Worm (Caenorhabditis elegans) whole organism, L4 larva: ENCODE results near the gene col-43.

ENCODE experiments used
- D1046.2 ChIP-seq: fragments of 200-800 bp; sonication (Bioruptor generic); IDR thresholded peaks from 2 replicates; pipeline ENCODE4 v1.3.6; 2022; ENCODE audit warnings: missing genetic modification characterization, missing compliant biosample characterization
- F44E2.7 ChIP-seq: fragments of 200-800 bp; sonication (Bioruptor generic); IDR thresholded peaks from 2 replicates; pipeline ENCODE4 v2.1.2; 2022; ENCODE audit warnings: missing genetic modification characterization, missing compliant biosample characterization
- F49E8.2 ChIP-seq: sonication (generic microtip); optimal IDR thresholded peaks from 2 replicates; lab custom pipeline; 2016; ENCODE audit warnings: missing compliant biosample characterization, mild to moderate bottlenecking, missing genetic modification characterization, borderline replicate concordance
- R02D3.7 ChIP-seq: fragments of 150-350 bp; sonication (generic microtip); optimal IDR thresholded peaks from 3 replicates; lab custom pipeline; 2014; ENCODE audit warnings: missing biosample characterization, missing genetic modification characterization
- T26A8.4 ChIP-seq: fragments of 200-800 bp; sonication (Bioruptor generic); IDR thresholded peaks from 2 replicates; pipeline ENCODE4 v1.3.6; 2022; ENCODE audit warnings: missing genetic modification characterization, missing compliant biosample characterization
- aha-1 ChIP-seq: fragments of 150-350 bp; peaks from one replicate; lab custom pipeline; 2014; ENCODE audit warnings: missing biosample characterization, missing genetic modification characterization
- ama-1 ChIP-seq: fragments of 150-350 bp; optimal IDR thresholded peaks from 2 replicates; lab custom pipeline; 2014; ENCODE audit warnings: inconsistent platforms, mixed read lengths
- ceh-82 ChIP-seq: sonication (generic microtip); optimal IDR thresholded peaks from 2 replicates; lab custom pipeline; 2017; ENCODE audit warnings: missing biosample characterization, missing genetic modification characterization
- ctbp-1 ChIP-seq: fragments of 200-800 bp; sonication (Bioruptor generic); IDR thresholded peaks from 2 replicates; pipeline ENCODE4 v1.3.6; 2022; ENCODE audit warnings: missing genetic modification reagents, missing genetic modification characterization, missing compliant biosample characterization
- daf-12 ChIP-seq: fragments of 150-350 bp; optimal IDR thresholded peaks from 2 replicates; lab custom pipeline; 2014; ENCODE audit warnings: missing biosample characterization, missing genetic modification reagents, missing genetic modification characterization
- daf-16 ChIP-seq, 3 experiments: sonication (generic microtip); optimal IDR thresholded peaks; 2 replicates each; lab custom pipeline; 2016 to 2017; ENCODE audit warnings: missing genetic modification characterization in 3 of 3, missing genetic modification reagents in 3 of 3, mild to moderate bottlenecking in 2 of 3, missing compliant biosample characterization in 2 of 3, missing biosample characterization in 1 of 3, moderate library complexity in 1 of 3
- dmd-6 ChIP-seq: fragments of 200-800 bp; sonication (Bioruptor generic); IDR thresholded peaks from 2 replicates; pipeline ENCODE4 v1.3.6; 2022; ENCODE audit warnings: missing genetic modification reagents, missing genetic modification characterization, missing compliant biosample characterization
- jun-1 ChIP-seq: fragments of 150-350 bp; optimal IDR thresholded peaks from 2 replicates; lab custom pipeline; 2014; ENCODE audit warnings: missing biosample characterization, missing genetic modification reagents, missing genetic modification characterization
- lim-7 ChIP-seq: fragments of 200-800 bp; sonication (Bioruptor generic); IDR thresholded peaks from 2 replicates; pipeline ENCODE4 v1.3.6; 2022; ENCODE audit warnings: missing genetic modification characterization, missing compliant biosample characterization
- lin-13 ChIP-seq: fragments of 150-350 bp; optimal IDR thresholded peaks from 2 replicates; lab custom pipeline; 2014; ENCODE audit warnings: missing biosample characterization, missing genetic modification reagents, missing genetic modification characterization
- lin-29 ChIP-seq: fragments of 200-800 bp; sonication (Bioruptor generic); IDR thresholded peaks from 2 replicates; pipeline ENCODE4 v1.3.6; 2022; ENCODE audit warnings: missing genetic modification reagents, missing genetic modification characterization, missing compliant biosample characterization
- madf-5 ChIP-seq, 2 experiments: fragments of 200-800 bp; sonication (Bioruptor generic); IDR thresholded peaks; 2 replicates each; pipeline ENCODE4 v1.3.6; 2022; ENCODE audit warnings: missing compliant biosample characterization in 2 of 2, missing genetic modification characterization in 2 of 2
- mdl-1 ChIP-seq, 2 experiments: fragments of 150-350 bp in 1 of 2; sonication (generic microtip) in 1 of 2; optimal IDR thresholded peaks; 2 replicates each; lab custom pipeline; 2014 to 2017; ENCODE audit warnings: missing biosample characterization in 2 of 2, missing genetic modification characterization in 2 of 2
- mes-2 ChIP-seq: sonication (generic microtip); optimal IDR thresholded peaks from 2 replicates; lab custom pipeline; 2016; ENCODE audit warnings: missing genotype, mild to moderate bottlenecking, missing genetic modification characterization, missing compliant biosample characterization; ENCODE audit not compliant: poor library complexity, severe bottlenecking
- mxl-2 ChIP-seq: fragments of 200-800 bp; sonication (Bioruptor generic); conservative IDR thresholded peaks from 2 replicates; pipeline ENCODE4 v1.3.6; 2022; ENCODE audit warnings: missing genetic modification reagents, missing genetic modification characterization, missing compliant biosample characterization
- nhr-102 ChIP-seq: sonication (generic microtip); optimal IDR thresholded peaks from 2 replicates; lab custom pipeline; 2016; ENCODE audit warnings: mild to moderate bottlenecking, missing genetic modification characterization, moderate library complexity, missing compliant biosample characterization
- nhr-237 ChIP-seq: sonication (generic microtip); optimal IDR thresholded peaks from 2 replicates; lab custom pipeline; 2017; ENCODE audit warnings: missing biosample characterization, missing genetic modification characterization
- nhr-41 ChIP-seq: fragments of 200-800 bp; sonication (Bioruptor generic); IDR thresholded peaks from 2 replicates; pipeline ENCODE4 v1.3.6; 2022; ENCODE audit warnings: missing genetic modification reagents, missing genetic modification characterization, missing compliant biosample characterization
- nhr-48 ChIP-seq: sonication (generic microtip); optimal IDR thresholded peaks from 2 replicates; lab custom pipeline; 2016; ENCODE audit warnings: mild to moderate bottlenecking, missing genetic modification characterization, missing compliant biosample characterization
- nhr-76 ChIP-seq: fragments of 150-350 bp; optimal IDR thresholded peaks from 2 replicates; lab custom pipeline; 2014; ENCODE audit warnings: missing biosample characterization, missing genetic modification characterization
- sdz-12 ChIP-seq: fragments of 200-800 bp; sonication (Bioruptor generic); optimal IDR thresholded peaks from 2 replicates; lab custom pipeline; 2018; ENCODE audit warnings: mild to moderate bottlenecking, missing genetic modification characterization, missing compliant biosample characterization
- skn-1 ChIP-seq: fragments of 150-350 bp; optimal IDR thresholded peaks from 2 replicates; lab custom pipeline; 2014; ENCODE audit warnings: missing biosample characterization, missing genetic modification characterization
- snpc-1.2 ChIP-seq: fragments of 200-800 bp; sonication (Bioruptor generic); IDR thresholded peaks from 2 replicates; pipeline ENCODE4 v1.3.6; 2022; ENCODE audit warnings: missing genetic modification reagents, missing genetic modification characterization, missing compliant biosample characterization
- tag-97 ChIP-seq: fragments of 200-800 bp; sonication (Bioruptor generic); IDR thresholded peaks from 2 replicates; pipeline ENCODE4 v1.3.6; 2022; ENCODE audit warnings: missing genetic modification characterization, missing compliant biosample characterization
- unc-39 ChIP-seq: sonication (generic microtip); optimal IDR thresholded peaks from 2 replicates; lab custom pipeline; 2017; ENCODE audit warnings: missing biosample characterization, missing genetic modification characterization
- unc-62 ChIP-seq, 3 experiments: fragments of 150-350 bp in 1 of 3; sonication (generic microtip); optimal IDR thresholded peaks in 2 of 3; peaks in 1 of 3; 1 replicate in 1 of 3; 2 replicates in 2 of 3; lab custom pipeline; 2014 to 2017; ENCODE audit warnings: missing biosample characterization in 3 of 3, missing genetic modification characterization in 3 of 3, missing genetic modification reagents in 3 of 3, missing genotype in 1 of 3
- zfp-2 ChIP-seq: sonication (generic microtip); optimal IDR thresholded peaks from 2 replicates; lab custom pipeline; 2016; ENCODE audit warnings: mild to moderate bottlenecking, missing genetic modification characterization, missing compliant biosample characterization
- zfp-3 ChIP-seq: fragments of 200-800 bp; sonication (Bioruptor generic); conservative IDR thresholded peaks from 2 replicates; pipeline ENCODE4 v1.3.6; 2022; ENCODE audit warnings: missing genetic modification reagents, missing genetic modification characterization, missing compliant biosample characterization
- ztf-11 ChIP-seq: fragments of 150-350 bp; optimal IDR thresholded peaks from 2 replicates; lab custom pipeline; 2014; ENCODE audit warnings: missing biosample characterization, missing genetic modification characterization

The col-43 gene

ce11 chrV:8069637-8070036, 18.9 kb upstream of the col-43 start, which contains the start of gene str-143:
Gene str-143 (minus strand): TSS chrV:8069737.
- TF ChIP-seq mdl-1 (tag; optimal IDR thresholded peaks at IDR 0.05; lab: Kevin White, UChicago), result no peak
- no peak for TF ChIP-seq dmd-6 (GFP tag; lab: Robert Waterston, UW)
- TF ChIP-seq snpc-1.2, result no peak
- peak in 1 of 2 experiments; percentile 17 for TF ChIP-seq unc-62 (GFP tag; optimal IDR thresholded peaks at IDR 0.05 in 1 of 2; lab: Kevin White, UChicago)
- TF ChIP-seq unc-62 (tag; optimal IDR thresholded peaks at IDR 0.05; lab: Kevin White, UChicago), result no peak

- no peak for TF ChIP-seq zfp-3 (GFP tag; lab: Robert Waterston, UW)
- TF ChIP-seq mxl-2 (GFP tag; lab: Robert Waterston, UW), result no peak
- TF ChIP-seq daf-16 (GFP tag; optimal IDR thresholded peaks at IDR 0.05; lab: Kevin White, UChicago), result no peak
- no peak for TF ChIP-seq daf-16 (tag; optimal IDR thresholded peaks at IDR 0.05; lab: Kevin White, UChicago)
- no peak for TF ChIP-seq T26A8.4 (GFP tag; lab: Robert Waterston, UW)
- no peak for TF ChIP-seq tag-97 (GFP tag; lab: Robert Waterston, UW)
- TF ChIP-seq ztf-11, result no peak
These were observed 17.1 kb upstream of the col-43 start, which contains the start of gene str-140 for ce11 chrV:8067800-8068199. Gene str-140 (minus strand): TSS chrV:8067900.

- TF ChIP-seq mes-2 (tag; lab: Kevin White, UChicago) (no peak), jun-1 (tag; lab: Kevin White, UChicago) (no peak), skn-1 (tag; lab: Kevin White, UChicago) (no peak), daf-12 (no peak), D1046.2 (no peak), F44E2.7 (GFP tag; lab: Robert Waterston, UW) (no peak), nhr-76 (tag; lab: Kevin White, UChicago) (no peak), lim-7 (GFP tag; lab: Robert Waterston, UW) (no peak), ceh-82 (tag; lab: Kevin White, UChicago) (no peak)
These were observed 11.4 kb upstream of the col-43 start, which contains the start of gene str-139 for ce11 chrV:8062074-8062473. Gene str-139 (minus strand): TSS chrV:8062174.

- TF ChIP-seq R02D3.7 (tag; lab: Kevin White, UChicago), result no peak
- TF ChIP-seq ama-1, result no peak
- no peak for TF ChIP-seq unc-39 (tag; lab: Kevin White, UChicago)
These were observed 7.6 kb upstream of the col-43 start, which contains the start of gene str-138 for ce11 chrV:8058359-8058758. Gene str-138 (plus strand): TSS chrV:8058659.

ce11 chrV:8057771-8058170, 7.1 kb upstream of the col-43 start:
- 0 out of 2 replicates have a peak, but pooled peaks have one; percentile 24 for TF ChIP-seq snpc-1.2
- TF ChIP-seq, all 104 proteins: peak for 1; not testable (repeated sequence) for 103

ce11 chrV:8055170-8055569, 4.5 kb upstream of the col-43 start:
- TF ChIP-seq sdz-12 (GFP tag; lab: Kevin White, UChicago) (no peak), unc-62 (GFP tag; optimal IDR thresholded peaks at IDR 0.05 in 1 of 2; lab: Kevin White, UChicago) (peak in 1 of 2 experiments; percentile 70), unc-62 (tag; optimal IDR thresholded peaks at IDR 0.05; lab: Kevin White, UChicago) (no peak), nhr-41 (no peak), lin-13 (no peak), ctbp-1 (GFP tag; lab: Robert Waterston, UW) (no peak), zfp-2 (tag; lab: Kevin White, UChicago) (no peak), nhr-48 (peak; percentile 23), aha-1 (tag; lab: Kevin White, UChicago) (peak; percentile 31), lin-29 (no peak), F49E8.2 (tag; lab: Kevin White, UChicago) (no peak), daf-12 (no peak), madf-5 (GFP tag; IDR thresholded peaks at IDR 0.05; lab: Robert Waterston, UW) (no peak), D1046.2 (no peak), nhr-237 (no peak), nhr-102 (tag; lab: Kevin White, UChicago) (no peak)
- TF ChIP-seq, all 104 proteins: peak for 3
